Worm (Caenorhabditis elegans): ENCODE results near the gene nadk-2.

- TF ChIP-seq F13C5.2 (tag; optimal IDR thresholded peaks at IDR 0.05) (no peak), ceh-36 (tag; optimal IDR thresholded peaks at IDR 0.05) (no peak), tra-4 (tag; optimal IDR thresholded peaks at IDR 0.05) (no peak), ama-1 (optimal IDR thresholded peaks at IDR 0.05) (no peak)
Measured at ce11 chrII:12062521-12062920, 13.1 kb downstream of the nadk-2 start, which contains the start of gene arrd-7.
